Worm (Caenorhabditis elegans): Measurements from ENCODE around the gene nlp-53.

DNA sequence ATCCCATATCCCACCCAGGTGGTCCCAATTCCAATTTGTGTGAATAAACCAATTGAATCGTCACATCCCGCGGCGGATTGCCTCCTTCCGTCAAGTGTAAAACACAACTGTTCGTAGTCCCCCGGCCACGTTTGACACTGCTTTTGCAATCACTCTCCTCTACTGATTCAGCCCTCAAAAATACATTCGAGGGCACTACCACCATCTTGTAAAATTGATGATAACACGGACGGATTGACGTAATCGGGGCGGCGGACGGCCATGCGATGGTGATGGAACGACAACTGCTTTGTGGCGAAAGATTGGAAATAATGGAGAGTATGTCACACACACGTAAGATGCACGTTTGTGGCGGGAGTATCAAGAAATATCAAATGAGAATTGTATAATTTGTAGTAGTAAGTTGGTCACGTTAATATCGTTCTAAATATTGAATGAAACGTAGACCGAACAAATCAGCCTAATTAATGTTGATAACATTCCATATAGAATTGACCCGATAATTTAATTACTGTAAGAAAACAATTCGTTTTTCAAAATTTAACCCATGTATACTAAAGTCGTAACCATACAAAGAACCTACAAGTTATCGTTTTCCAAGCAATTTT is 19.8 kb downstream of the nlp-53 start:
- no peak for TF ChIP-seq dpl-1 (GFP tag; optimal IDR thresholded peaks at IDR 0.05)
- TF ChIP-seq dox-1 (GFP tag; IDR thresholded peaks at IDR 0.05): no peak
- no peak for TF ChIP-seq nhr-90 (tag; optimal IDR thresholded peaks at IDR 0.05)
- TF ChIP-seq snpc-1.3 (tag; optimal IDR thresholded peaks at IDR 0.05; ENCODE audit: insufficient read depth): no peak
- no peak for TF ChIP-seq attf-3 (GFP tag; conservative IDR thresholded peaks at IDR 0.05)
- TF ChIP-seq snpc-4 (GFP tag; optimal IDR thresholded peaks at IDR 0.05): no peak
- no peak for TF ChIP-seq snpc-4 (tag; optimal IDR thresholded peaks at IDR 0.05)
- TF ChIP-seq K11D2.4 (GFP tag; IDR thresholded peaks at IDR 0.05): no peak
- 0 out of 2 replicates have a peak, but pooled peaks have one; percentile 40 for TF ChIP-seq madf-3 (GFP tag; IDR thresholded peaks at IDR 0.05)
- no peak for TF ChIP-seq unc-62 (GFP tag; optimal IDR thresholded peaks at IDR 0.05)
